7 worm cellular contexts compared by ENCODE assay signal in the genomic region with DNA sequence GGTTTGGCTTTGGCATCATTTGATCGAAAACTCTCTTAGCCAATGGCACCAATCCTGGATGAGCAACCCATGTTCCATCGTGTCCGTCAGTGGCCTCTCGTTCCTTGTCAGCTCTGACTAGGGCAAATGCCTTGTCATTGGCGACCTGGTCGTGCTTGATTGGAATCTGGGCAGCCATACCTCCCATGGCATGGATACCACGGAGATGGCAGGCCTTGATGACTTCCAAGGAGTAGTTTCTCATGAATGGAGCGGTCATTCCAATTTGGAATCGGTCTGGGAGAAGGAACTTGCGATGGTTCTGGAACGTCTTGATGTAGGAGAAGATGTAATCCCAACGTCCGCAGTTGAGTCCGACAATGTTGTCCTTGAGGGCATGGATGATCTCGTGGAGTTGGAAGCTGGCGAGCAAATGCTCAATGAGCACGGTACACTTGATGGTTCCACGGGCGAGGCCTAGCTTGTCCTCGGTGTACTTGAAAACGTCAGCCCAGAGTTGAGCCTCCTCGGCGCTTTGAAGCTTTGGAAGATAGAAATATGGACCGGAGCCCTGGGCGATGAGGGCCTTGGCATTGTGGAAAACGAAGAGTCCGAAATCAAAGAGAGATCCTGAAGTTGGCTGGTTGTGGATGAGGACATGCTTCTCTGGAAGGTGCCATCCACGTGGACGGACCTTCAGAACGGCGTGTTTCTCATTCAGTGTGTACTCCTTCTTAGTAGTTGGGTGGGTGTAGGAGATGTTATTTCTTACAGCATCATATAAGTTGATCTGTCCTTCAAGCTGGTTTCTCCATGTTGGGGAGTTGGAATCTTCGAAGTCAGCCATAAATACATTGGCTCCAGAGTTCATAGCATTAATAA.
TF ChIP-seq lines count a peak whose summit lies in the region.

No protein-coding gene starts in this region.

TF ChIP-seq in whole organism, L1 larva, 84 proteins besides CTCF, POLR2A, EP300 and RAD21 (continues in another document):
- TF ChIP-seq snu-23 (GFP tag; optimal IDR thresholded peaks at IDR 0.05; lab: Kevin White, UChicago) (peak; percentile 27), hpl-2 (GFP tag; optimal IDR thresholded peaks at IDR 0.05; lab: Kevin White, UChicago) (no peak), sup-37 (GFP tag; optimal IDR thresholded peaks at IDR 0.05; lab: Kevin White, UChicago) (peak; percentile 5), ama-1 (optimal IDR thresholded peaks at IDR 0.05; lab: Kevin White, UChicago) (peak; percentile 92), aha-1 (tag; optimal IDR thresholded peaks at IDR 0.05; lab: Kevin White, UChicago) (no peak), aly-2 (tag; optimal IDR thresholded peaks at IDR 0.05; lab: Kevin White, UChicago) (peak; percentile 34), egl-27 (tag; optimal IDR thresholded peaks at IDR 0.05; lab: Kevin White, UChicago) (no peak), C04F5.9 (tag; optimal IDR thresholded peaks at IDR 0.05; lab: Kevin White, UChicago) (peak; percentile 31), lin-13 (GFP tag; optimal IDR thresholded peaks at IDR 0.05; lab: Kevin White, UChicago) (no peak), hlh-17 (GFP tag; optimal IDR thresholded peaks at IDR 0.05; lab: Kevin White, UChicago; ENCODE audit: borderline replicate concordance) (no peak), ztf-11 (tag; optimal IDR thresholded peaks at IDR 0.05; lab: Kevin White, UChicago) (no peak), nhr-85 (tag; lab: Kevin White, UChicago) (peak; percentile 49)

TF ChIP-seq in whole organism, L2 larva, 48 proteins besides CTCF, POLR2A, EP300 and RAD21:
- TF ChIP-seq sma-9 (GFP tag; optimal IDR thresholded peaks at IDR 0.05; lab: Kevin White, UChicago) (peak; percentile 41), sma-9 (tag; optimal IDR thresholded peaks at IDR 0.05; lab: Kevin White, UChicago) (no peak), nhr-21 (tag; optimal IDR thresholded peaks at IDR 0.05; lab: Kevin White, UChicago) (peak; percentile 16), peb-1 (tag; optimal IDR thresholded peaks at IDR 0.05; lab: Kevin White, UChicago) (no peak), ama-1 (optimal IDR thresholded peaks at IDR 0.05; lab: Kevin White, UChicago) (peak; percentile 92), lsy-2 (tag; optimal IDR thresholded peaks at IDR 0.05; lab: Kevin White, UChicago) (no peak), nhr-129 (tag; optimal IDR thresholded peaks at IDR 0.05; lab: Kevin White, UChicago) (peak; percentile 35), elt-3 (tag; optimal IDR thresholded peaks at IDR 0.05; lab: Kevin White, UChicago) (no peak), Y55F3AM.14 (GFP tag; optimal IDR thresholded peaks at IDR 0.05; lab: Kevin White, UChicago) (peak; percentile 14), lin-11 (tag; optimal IDR thresholded peaks at IDR 0.05; lab: Kevin White, UChicago) (peak; percentile 13)

TF ChIP-seq in whole organism, L3 larva, 47 proteins besides CTCF, POLR2A, EP300 and RAD21 (continues in another document):
- TF ChIP-seq egl-27 (tag; optimal IDR thresholded peaks at IDR 0.05; lab: Kevin White, UChicago) (no peak), nhr-43 (tag; optimal IDR thresholded peaks at IDR 0.05; lab: Kevin White, UChicago; ENCODE audit: poor library complexity, severe bottlenecking) (peak; percentile 58), nhr-67 (tag; optimal IDR thresholded peaks at IDR 0.05; lab: Kevin White, UChicago) (no peak), lin-39 (tag; optimal IDR thresholded peaks at IDR 0.05; lab: Kevin White, UChicago) (peak; percentile 39), mml-1 (tag; optimal IDR thresholded peaks at IDR 0.05; lab: Kevin White, UChicago) (no peak), ceh-82 (tag; optimal IDR thresholded peaks at IDR 0.05; lab: Kevin White, UChicago) (no peak), nhr-28 (tag; optimal IDR thresholded peaks at IDR 0.05; lab: Kevin White, UChicago) (no peak), elt-2 (tag; optimal IDR thresholded peaks at IDR 0.05; lab: Kevin White, UChicago) (no peak), ztf-4 (tag; optimal IDR thresholded peaks at IDR 0.05; lab: Kevin White, UChicago) (no peak), pha-4 (tag; optimal IDR thresholded peaks at IDR 0.05; lab: Kevin White, UChicago) (peak; percentile 27), daf-12 (tag; optimal IDR thresholded peaks at IDR 0.05; lab: Kevin White, UChicago) (no peak), sea-2 (GFP tag; optimal IDR thresholded peaks at IDR 0.05; lab: Kevin White, UChicago) (no peak), lin-15B (tag; optimal IDR thresholded peaks at IDR 0.05; lab: Kevin White, UChicago) (no peak)

TF ChIP-seq in whole organism, L4 larva, 104 proteins besides CTCF, POLR2A, EP300 and RAD21 (continues in another document):
- no peak for TF ChIP-seq zag-1 (tag; optimal IDR thresholded peaks at IDR 0.05; lab: Kevin White, UChicago)
- peak; percentile 5 for TF ChIP-seq T26A8.4 (GFP tag; IDR thresholded peaks at IDR 0.05; lab: Robert Waterston, UW)
- peak in 1 of 2 experiments; percentile 8 for TF ChIP-seq daf-16 (GFP tag; optimal IDR thresholded peaks at IDR 0.05; lab: Kevin White, UChicago)
- TF ChIP-seq daf-16 (tag; optimal IDR thresholded peaks at IDR 0.05; lab: Kevin White, UChicago): peak; percentile 4
- TF ChIP-seq lin-29 (GFP tag; IDR thresholded peaks at IDR 0.05; lab: Robert Waterston, UW): no peak
- TF ChIP-seq dve-1 (tag; optimal IDR thresholded peaks at IDR 0.05; lab: Kevin White, UChicago; ENCODE audit: insufficient read depth): peak; percentile 12
- no peak for TF ChIP-seq fos-1 (tag; optimal IDR thresholded peaks at IDR 0.05; lab: Kevin White, UChicago)
- peak; percentile 49 for TF ChIP-seq nhr-6 (tag; optimal IDR thresholded peaks at IDR 0.05; lab: Kevin White, UChicago)
- TF ChIP-seq duxl-1 (tag; optimal IDR thresholded peaks at IDR 0.05; lab: Kevin White, UChicago; ENCODE audit: poor library complexity): peak; percentile 54
- peak; percentile 96 for TF ChIP-seq ama-1 (optimal IDR thresholded peaks at IDR 0.05; lab: Kevin White, UChicago)
- no peak; the same call in 1 of the 2 replicates for TF ChIP-seq mxl-2 (GFP tag; conservative IDR thresholded peaks at IDR 0.05; lab: Robert Waterston, UW)
- no peak for TF ChIP-seq rbr-2 (tag; optimal IDR thresholded peaks at IDR 0.05; lab: Kevin White, UChicago)

TF ChIP-seq in whole organism, late embryonic, 69 proteins besides CTCF, POLR2A, EP300 and RAD21:
- TF ChIP-seq syd-9 (tag; optimal IDR thresholded peaks at IDR 0.05; lab: Kevin White, UChicago) (peak; percentile 21), nfya-1 (tag; optimal IDR thresholded peaks at IDR 0.05; lab: Kevin White, UChicago) (no peak)

TF ChIP-seq in whole organism, midembryonic, 9 proteins besides CTCF, POLR2A, EP300 and RAD21:
- TF ChIP-seq flt-1 (GFP tag; IDR thresholded peaks at IDR 0.05; lab: Robert Waterston, UW) (0 out of 2 replicates have a peak, but pooled peaks have one; percentile 45), ztf-29 (GFP tag; IDR thresholded peaks at IDR 0.05; lab: Robert Waterston, UW) (no peak), tab-1 (GFP tag; IDR thresholded peaks at IDR 0.05; lab: Robert Waterston, UW) (no peak), ref-1 (GFP tag; conservative IDR thresholded peaks at IDR 0.05; lab: Robert Waterston, UW) (no peak), med-1 (GFP tag; optimal IDR thresholded peaks at IDR 0.05; lab: Kevin White, UChicago; ENCODE audit: insufficient read depth) (no peak)

TF ChIP-seq in whole organism, young adult, 124 proteins besides CTCF, POLR2A, EP300 and RAD21 (continues in another document):
- TF ChIP-seq gei-17 (GFP tag; optimal IDR thresholded peaks at IDR 0.05; lab: Kevin White, UChicago) (no peak), K12H6.12 (tag; optimal IDR thresholded peaks at IDR 0.05; lab: Kevin White, UChicago) (no peak), chd-7 (tag; optimal IDR thresholded peaks at IDR 0.05; lab: Kevin White, UChicago) (no peak), F57A8.1 (GFP tag; optimal IDR thresholded peaks at IDR 0.05; lab: Kevin White, UChicago) (no peak), hrde-1 (tag; optimal IDR thresholded peaks at IDR 0.05; lab: Kevin White, UChicago; ENCODE audit: borderline replicate concordance) (no peak), pbrm-1 (GFP tag; IDR thresholded peaks at IDR 0.05; lab: Robert Waterston, UW) (no peak), ztf-25 (GFP tag; IDR thresholded peaks at IDR 0.05; lab: Robert Waterston, UW) (no peak), lin-26 (GFP tag; IDR thresholded peaks at IDR 0.05; lab: Robert Waterston, UW) (peak; percentile 75; the same call in 1 of the 2 replicates), hsf-1 (GFP tag; IDR thresholded peaks at IDR 0.05; lab: Robert Waterston, UW) (no peak), bed-2 (GFP tag; IDR thresholded peaks at IDR 0.05; lab: Robert Waterston, UW) (no peak), ceh-27 (GFP tag; optimal IDR thresholded peaks at IDR 0.05; lab: Kevin White, UChicago) (no peak), sdz-38 (tag; optimal IDR thresholded peaks at IDR 0.05; lab: Kevin White, UChicago) (no peak), atf-7 (tag; optimal IDR thresholded peaks at IDR 0.05; lab: Kevin White, UChicago) (no peak), ztf-26 (tag; optimal IDR thresholded peaks at IDR 0.05; lab: Kevin White, UChicago) (no peak), madf-6 (GFP tag; IDR thresholded peaks at IDR 0.05; lab: Robert Waterston, UW) (no peak), B0336.3 (GFP tag; IDR thresholded peaks at IDR 0.05; lab: Robert Waterston, UW) (peak; percentile 6), repo-1 (tag; optimal IDR thresholded peaks at IDR 0.05; lab: Kevin White, UChicago) (no peak), mxl-1 (tag; optimal IDR thresholded peaks at IDR 0.05; lab: Kevin White, UChicago) (no peak), lin-54 (GFP tag; optimal IDR thresholded peaks at IDR 0.05; lab: Kevin White, UChicago) (no peak), tbp1 (GFP tag; optimal IDR thresholded peaks at IDR 0.05; lab: Kevin White, UChicago) (no peak), tlf-1 (GFP tag; optimal IDR thresholded peaks at IDR 0.05; lab: Kevin White, UChicago) (peak; percentile 9), nfyb-1 (GFP tag; IDR thresholded peaks at IDR 0.05; lab: Robert Waterston, UW) (0 out of 2 replicates have a peak, but pooled peaks have one; percentile 14), Y95B8A.8 (GFP tag; IDR thresholded peaks at IDR 0.05; lab: Robert Waterston, UW) (no peak; the same call in 1 of the 2 replicates), lin-40 (tag; optimal IDR thresholded peaks at IDR 0.05; lab: Kevin White, UChicago) (no peak), F49E8.2 (tag; optimal IDR thresholded peaks at IDR 0.05; lab: Kevin White, UChicago; ENCODE audit: insufficient read depth) (no peak), madf-10 (tag; optimal IDR thresholded peaks at IDR 0.05; lab: Kevin White, UChicago) (no peak), nhr-80 (tag; optimal IDR thresholded peaks at IDR 0.05; lab: Kevin White, UChicago) (no peak), nhr-179 (tag; optimal IDR thresholded peaks at IDR 0.05; lab: Kevin White, UChicago) (no peak), Y53G8AR.9 (GFP tag; conservative IDR thresholded peaks at IDR 0.05; lab: Robert Waterston, UW) (peak; percentile 10), ZK185.1 (tag; optimal IDR thresholded peaks at IDR 0.05; lab: Kevin White, UChicago; ENCODE audit: poor library complexity, severe bottlenecking) (peak; percentile 67), F39B2.1 (GFP tag; IDR thresholded peaks at IDR 0.05; lab: Robert Waterston, UW) (no peak), nfya-1 (tag; optimal IDR thresholded peaks at IDR 0.05; lab: Kevin White, UChicago; ENCODE audit: borderline replicate concordance, insufficient read depth) (no peak)
